Worm (Caenorhabditis elegans) whole organism, early embryonic: ENCODE measurements around the gene ZC239.15.

Experiments
- ama-1 ChIP-seq: fragments of 150-350 bp; optimal IDR thresholded peaks from 2 replicates; lab custom pipeline; 2014
- ceh-36 ChIP-seq: sonication (generic microtip); optimal IDR thresholded peaks from 2 replicates; lab custom pipeline; 2016; ENCODE audit warnings: missing genetic modification characterization, inconsistent platforms, missing compliant biosample characterization
- flt-1 ChIP-seq: fragments of 200-800 bp; sonication (Bioruptor generic); IDR thresholded peaks from 2 replicates; pipeline ENCODE4 v1.3.6; 2022; ENCODE audit warnings: missing genetic modification characterization, missing compliant biosample characterization
- scrt-1 ChIP-seq: fragments of 200-800 bp; sonication (Bioruptor generic); IDR thresholded peaks from 2 replicates; pipeline ENCODE4 v1.3.6; 2022; ENCODE audit warnings: missing genetic modification characterization, missing compliant biosample characterization
- tbx-11 ChIP-seq: fragments of 200-800 bp; sonication (Bioruptor generic); IDR thresholded peaks from 2 replicates; pipeline ENCODE4 v1.3.6; 2022; ENCODE audit warnings: missing genetic modification characterization, missing compliant biosample characterization

DNA sequence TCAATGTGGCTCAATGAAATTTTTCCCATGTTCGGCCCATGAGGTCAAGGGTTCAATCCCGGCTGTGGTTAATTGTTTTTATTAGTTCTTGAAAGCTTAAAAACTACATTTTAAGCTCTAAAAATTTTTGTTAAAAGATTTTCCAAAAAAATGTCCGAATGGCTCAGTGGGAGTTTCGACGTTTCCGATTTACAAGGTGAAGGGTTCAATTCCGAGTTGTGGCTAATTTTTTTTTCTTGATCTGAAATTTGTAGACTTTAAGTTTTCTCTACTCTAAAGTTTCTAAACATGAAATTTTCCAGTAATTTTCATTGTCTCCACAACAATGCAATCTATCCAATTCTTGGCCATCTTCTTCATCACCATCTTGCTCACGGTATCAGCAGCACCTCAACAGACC is 38.0 kb upstream of the ZC239.15 start, which contains the start of gene F02E11.2:
- TF ChIP-seq ceh-36 (no peak), ama-1 (lab: Kevin White, UChicago) (no peak), flt-1 (GFP tag; lab: Robert Waterston, UW) (no peak), scrt-1 (GFP tag; lab: Robert Waterston, UW) (no peak), tbx-11 (no peak)
